Worm (Caenorhabditis elegans) whole organism, L2 larva: ENCODE data around the gene abu-15.

Experiments
- lin-13 ChIP-seq: fragments of 150-350 bp; optimal IDR thresholded peaks from 2 replicates; lab custom pipeline; 2014; ENCODE audit warnings: missing biosample characterization, missing genetic modification reagents, missing genetic modification characterization
- lin-39 ChIP-seq: fragments of 150-350 bp; optimal IDR thresholded peaks from 2 replicates; lab custom pipeline; 2014; ENCODE audit warnings: missing biosample characterization, missing genetic modification reagents, missing genetic modification characterization
- snpc-4 ChIP-seq: fragments of 150-350 bp; optimal IDR thresholded peaks from 2 replicates; lab custom pipeline; 2014; ENCODE audit warnings: missing biosample characterization, missing genetic modification characterization

Gene abu-15

ce11 chrV:5204127-5204526 lies 45.7 kb downstream of the abu-15 start, which contains the start of gene ttc-37 (continued):
- no peak for TF ChIP-seq snpc-4 (tag; lab: Kevin White, UChicago)
- no peak for TF ChIP-seq lin-39 (tag; lab: Kevin White, UChicago)
- peak; percentile 6 for TF ChIP-seq lin-13 (GFP tag; lab: Kevin White, UChicago)
